Worm (Caenorhabditis elegans) whole organism, L2 larva: ENCODE data around the gene R08C7.8.

Experiments used
- F13H6.1 ChIP-seq: sonication (generic microtip); optimal IDR thresholded peaks from 2 replicates; lab custom pipeline; 2016; ENCODE audit warnings: missing genetic modification characterization, missing compliant biosample characterization
- R02D3.7 ChIP-seq: fragments of 150-350 bp; optimal IDR thresholded peaks from 2 replicates; lab custom pipeline; 2014; ENCODE audit warnings: missing biosample characterization, missing genetic modification characterization
- Y55F3AM.14 ChIP-seq: fragments of 200-800 bp; sonication (Bioruptor generic); optimal IDR thresholded peaks from 2 replicates; lab custom pipeline; 2018; ENCODE audit warnings: mild to moderate bottlenecking, missing genetic modification characterization, missing compliant biosample characterization
- alr-1 ChIP-seq: fragments of 150-350 bp; optimal IDR thresholded peaks from 2 replicates; lab custom pipeline; 2014; ENCODE audit warnings: missing biosample characterization, missing genetic modification characterization
- aly-2 ChIP-seq: fragments of 150-350 bp; optimal IDR thresholded peaks from 2 replicates; lab custom pipeline; 2014; ENCODE audit warnings: missing biosample characterization, missing genetic modification characterization
- ama-1 ChIP-seq: fragments of 150-350 bp; optimal IDR thresholded peaks from 2 replicates; lab custom pipeline; 2018; ENCODE audit warnings: inconsistent platforms
- blmp-1 ChIP-seq: sonication (generic microtip); optimal IDR thresholded peaks from 2 replicates; lab custom pipeline; 2017; ENCODE audit warnings: missing genetic modification characterization, mild to moderate bottlenecking, missing compliant biosample characterization, antibody characterized with exemption, moderate library complexity; ENCODE audit not compliant: insufficient read depth
- ceh-16 ChIP-seq: fragments of 150-350 bp; optimal IDR thresholded peaks from 2 replicates; lab custom pipeline; 2014; ENCODE audit warnings: missing biosample characterization, missing genetic modification characterization
- ceh-82 ChIP-seq: fragments of 150-350 bp; optimal IDR thresholded peaks from 2 replicates; lab custom pipeline; 2014; ENCODE audit warnings: missing biosample characterization, missing genetic modification characterization
- crh-2 ChIP-seq: sonication (generic microtip); optimal IDR thresholded peaks from 2 replicates; lab custom pipeline; 2017; ENCODE audit warnings: missing biosample characterization, missing genetic modification characterization
- dmd-4 ChIP-seq: sonication (generic microtip); optimal IDR thresholded peaks from 2 replicates; lab custom pipeline; 2017; ENCODE audit warnings: missing biosample characterization, missing genetic modification characterization
- egl-27 ChIP-seq: sonication (generic microtip); optimal IDR thresholded peaks from 3 replicates; lab custom pipeline; 2017; ENCODE audit warnings: missing biosample characterization, missing genetic modification reagents, missing genetic modification characterization
- elt-1 ChIP-seq: fragments of 150-350 bp; optimal IDR thresholded peaks from 2 replicates; lab custom pipeline; 2014; ENCODE audit warnings: missing biosample characterization, missing genetic modification characterization
- elt-3 ChIP-seq: sonication (generic microtip); optimal IDR thresholded peaks from 2 replicates; lab custom pipeline; 2017; ENCODE audit warnings: missing biosample characterization, missing genetic modification characterization
- fos-1 ChIP-seq: fragments of 150-350 bp; optimal IDR thresholded peaks from 2 replicates; lab custom pipeline; 2014; ENCODE audit warnings: missing biosample characterization, missing genetic modification characterization
- gmeb-1 ChIP-seq: fragments of 150-350 bp; optimal IDR thresholded peaks from 2 replicates; lab custom pipeline; 2014; ENCODE audit warnings: missing biosample characterization, missing genetic modification characterization
- lin-13 ChIP-seq: fragments of 150-350 bp; optimal IDR thresholded peaks from 2 replicates; lab custom pipeline; 2014; ENCODE audit warnings: missing biosample characterization, missing genetic modification reagents, missing genetic modification characterization
- lsy-2 ChIP-seq, 2 experiments: fragments of 150-350 bp in 1 of 2; sonication (generic microtip) in 1 of 2; optimal IDR thresholded peaks; 2 replicates each; lab custom pipeline; 2014 to 2017; ENCODE audit warnings: missing biosample characterization in 2 of 2, missing genetic modification characterization in 2 of 2
- mbf-1 ChIP-seq: sonication (generic microtip); optimal IDR thresholded peaks from 2 replicates; lab custom pipeline; 2017; ENCODE audit warnings: missing biosample characterization, missing genetic modification characterization
- nhr-10 ChIP-seq: sonication (generic microtip); optimal IDR thresholded peaks from 2 replicates; lab custom pipeline; 2017; ENCODE audit warnings: missing biosample characterization, missing genetic modification characterization
- nhr-129 ChIP-seq: fragments of 150-350 bp; optimal IDR thresholded peaks from 2 replicates; lab custom pipeline; 2014; ENCODE audit warnings: missing biosample characterization, missing genetic modification characterization
- nhr-21 ChIP-seq: fragments of 150-350 bp; optimal IDR thresholded peaks from 2 replicates; lab custom pipeline; 2014; ENCODE audit warnings: missing biosample characterization, missing genetic modification characterization
- nhr-23 ChIP-seq: fragments of 150-350 bp; optimal IDR thresholded peaks from 2 replicates; lab custom pipeline; 2014; ENCODE audit warnings: missing biosample characterization, missing genetic modification reagents, missing genetic modification characterization
- nhr-237 ChIP-seq: fragments of 150-350 bp; optimal IDR thresholded peaks from 2 replicates; lab custom pipeline; 2014; ENCODE audit warnings: missing biosample characterization, missing genetic modification characterization
- nhr-77 ChIP-seq: fragments of 150-350 bp; optimal IDR thresholded peaks from 2 replicates; lab custom pipeline; 2014; ENCODE audit warnings: missing biosample characterization, missing genetic modification characterization
- peb-1 ChIP-seq: fragments of 150-350 bp; optimal IDR thresholded peaks from 2 replicates; lab custom pipeline; 2014; ENCODE audit warnings: missing biosample characterization, missing genetic modification characterization
- sem-4 ChIP-seq: fragments of 150-350 bp; optimal IDR thresholded peaks from 2 replicates; lab custom pipeline; 2014; ENCODE audit warnings: missing biosample characterization, missing genetic modification reagents, missing genetic modification characterization
- skn-1 ChIP-seq: sonication (generic microtip); optimal IDR thresholded peaks from 2 replicates; lab custom pipeline; 2017; ENCODE audit warnings: missing biosample characterization, missing genetic modification characterization
- sma-3 ChIP-seq: sonication (generic microtip); optimal IDR thresholded peaks from 2 replicates; lab custom pipeline; 2016; ENCODE audit warnings: missing genetic modification reagents, missing genetic modification characterization, missing compliant biosample characterization
- sma-9 ChIP-seq, 2 experiments: fragments of 150-350 bp in 1 of 2; sonication (generic microtip) in 1 of 2; optimal IDR thresholded peaks; 2 replicates each; lab custom pipeline; 2014 to 2016; ENCODE audit warnings: missing genetic modification characterization in 2 of 2, mild to moderate bottlenecking in 1 of 2, missing biosample characterization in 1 of 2, missing compliant biosample characterization in 1 of 2, missing genetic modification reagents in 1 of 2, moderate library complexity in 1 of 2
- unc-39 ChIP-seq: fragments of 150-350 bp; optimal IDR thresholded peaks from 2 replicates; lab custom pipeline; 2014; ENCODE audit warnings: missing biosample characterization, missing genetic modification characterization
- unc-55 ChIP-seq: fragments of 150-350 bp; sonication (generic microtip); optimal IDR thresholded peaks from 3 replicates; lab custom pipeline; 2014; ENCODE audit warnings: missing biosample characterization, missing genetic modification reagents, missing genetic modification characterization
- ztf-1 ChIP-seq: fragments of 200-800 bp; sonication (Bioruptor generic); conservative IDR thresholded peaks from 2 replicates; pipeline ENCODE4 v1.3.6; 2022; ENCODE audit warnings: missing genetic modification characterization, missing compliant biosample characterization
- ztf-11 ChIP-seq: sonication (generic microtip); optimal IDR thresholded peaks from 2 replicates; lab custom pipeline; 2017; ENCODE audit warnings: missing biosample characterization, missing genetic modification characterization
- ztf-4 ChIP-seq: fragments of 150-350 bp; optimal IDR thresholded peaks from 2 replicates; lab custom pipeline; 2014; ENCODE audit warnings: missing biosample characterization, missing genetic modification characterization

The R08C7.8 gene

ce11 chrIV:4422029-4422428, 12.3 kb downstream of the R08C7.8 start, which contains the start of gene clec-175:
Gene clec-175 (plus strand): TSS chrIV:4422329.
- no peak for TF ChIP-seq ceh-82 (tag; lab: Kevin White, UChicago)

- TF ChIP-seq elt-1 (tag; lab: Kevin White, UChicago) (no peak), mbf-1 (no peak), Y55F3AM.14 (GFP tag; lab: Kevin White, UChicago) (no peak), skn-1 (no peak), nhr-237 (no peak), sem-4 (no peak), egl-27 (tag; lab: Kevin White, UChicago) (no peak), ceh-16 (tag; lab: Kevin White, UChicago) (no peak), alr-1 (no peak), nhr-21 (tag; lab: Kevin White, UChicago) (no peak), F13H6.1 (tag; lab: Kevin White, UChicago) (no peak), unc-55 (GFP tag; lab: Kevin White, UChicago) (no peak)
These were observed 21.2 kb downstream of the R08C7.8 start for ce11 chrIV:4413114-4413513.

- no peak for TF ChIP-seq R02D3.7 (tag; lab: Kevin White, UChicago)
- no peak for TF ChIP-seq nhr-10 (tag; lab: Kevin White, UChicago)
- TF ChIP-seq ceh-16 (tag; lab: Kevin White, UChicago): no peak
- no peak for TF ChIP-seq mbf-1
- TF ChIP-seq blmp-1 (tag; lab: Kevin White, UChicago): no peak
- TF ChIP-seq sma-3 (GFP tag; lab: Kevin White, UChicago): no peak
- TF ChIP-seq nhr-77 (tag; lab: Kevin White, UChicago): no peak
- no peak for TF ChIP-seq elt-3 (tag; lab: Kevin White, UChicago)
- no peak for TF ChIP-seq nhr-23
These were observed 22.4 kb downstream of the R08C7.8 start for ce11 chrIV:4411948-4412335.

- TF ChIP-seq ama-1 (lab: Kevin White, UChicago) (peak; percentile 7), blmp-1 (tag; lab: Kevin White, UChicago) (no peak)
These were observed 22.9 kb downstream of the R08C7.8 start for ce11 chrIV:4411311-4411947.

ce11 chrIV:4410526-4410925, 23.8 kb downstream of the R08C7.8 start:
- TF ChIP-seq ztf-11 (tag; lab: Kevin White, UChicago): no peak
- TF ChIP-seq nhr-23: no peak
- no peak for TF ChIP-seq gmeb-1
- TF ChIP-seq unc-39 (tag; lab: Kevin White, UChicago): no peak
- no peak for TF ChIP-seq nhr-129
- no peak for TF ChIP-seq sem-4
- TF ChIP-seq dmd-4 (tag; lab: Kevin White, UChicago): no peak
- TF ChIP-seq nhr-77 (tag; lab: Kevin White, UChicago): no peak
- no peak for TF ChIP-seq ztf-1
- no peak for TF ChIP-seq crh-2 (tag; lab: Kevin White, UChicago)

- TF ChIP-seq elt-3 (tag; lab: Kevin White, UChicago): no peak
- no peak for TF ChIP-seq ztf-1
- TF ChIP-seq unc-39 (tag; lab: Kevin White, UChicago): no peak
- no peak for TF ChIP-seq ztf-4 (tag; lab: Kevin White, UChicago)
- no peak for TF ChIP-seq alr-1
- TF ChIP-seq nhr-237: no peak
- TF ChIP-seq F13H6.1 (tag; lab: Kevin White, UChicago): no peak
- TF ChIP-seq, all 48 proteins: peak for 0
These were observed 25.6 kb downstream of the R08C7.8 start for ce11 chrIV:4408714-4409113.

- no peak for TF ChIP-seq peb-1 (tag; lab: Kevin White, UChicago)
- no peak for TF ChIP-seq ama-1 (lab: Kevin White, UChicago)
- peak; percentile 39 for TF ChIP-seq sma-9 (GFP tag; optimal IDR thresholded peaks at IDR 0.05; lab: Kevin White, UChicago)
- no peak for TF ChIP-seq sma-9 (tag; optimal IDR thresholded peaks at IDR 0.05; lab: Kevin White, UChicago)
- no peak for TF ChIP-seq gmeb-1
- TF ChIP-seq aly-2 (tag; lab: Kevin White, UChicago): no peak
- TF ChIP-seq nhr-129: peak; percentile 56
- TF ChIP-seq crh-2 (tag; lab: Kevin White, UChicago): peak; percentile 3
- TF ChIP-seq ztf-1: no peak
- no peak for TF ChIP-seq lin-13 (GFP tag; lab: Kevin White, UChicago)
- TF ChIP-seq nhr-237: no peak
- TF ChIP-seq sma-3 (GFP tag; lab: Kevin White, UChicago): peak; percentile 4
- peak; percentile 85 for TF ChIP-seq F13H6.1 (tag; lab: Kevin White, UChicago)
- TF ChIP-seq elt-3 (tag; lab: Kevin White, UChicago): no peak
- TF ChIP-seq fos-1 (tag; lab: Kevin White, UChicago): peak; percentile 54
- no peak for TF ChIP-seq dmd-4 (tag; lab: Kevin White, UChicago)
- peak in 1 of 2 experiments; percentile 48 for TF ChIP-seq lsy-2 (tag; optimal IDR thresholded peaks at IDR 0.05; lab: Kevin White, UChicago)
These were observed 27.3 kb downstream of the R08C7.8 start for ce11 chrIV:4407055-4407461.
